Worm (Caenorhabditis elegans) whole organism, L2 larva: ENCODE data around the gene F10G7.10.

Source experiments
- C34F6.9 ChIP-seq: fragments of 150-350 bp; optimal IDR thresholded peaks from 2 replicates; lab custom pipeline; 2014; ENCODE audit warnings: missing biosample characterization, missing genetic modification characterization
- F13H6.1 ChIP-seq: sonication (generic microtip); optimal IDR thresholded peaks from 2 replicates; lab custom pipeline; 2016; ENCODE audit warnings: missing genetic modification characterization, missing compliant biosample characterization
- alr-1 ChIP-seq: fragments of 150-350 bp; optimal IDR thresholded peaks from 2 replicates; lab custom pipeline; 2014; ENCODE audit warnings: missing biosample characterization, missing genetic modification characterization
- ceh-16 ChIP-seq: fragments of 150-350 bp; optimal IDR thresholded peaks from 2 replicates; lab custom pipeline; 2014; ENCODE audit warnings: missing biosample characterization, missing genetic modification characterization
- ceh-82 ChIP-seq: fragments of 150-350 bp; optimal IDR thresholded peaks from 2 replicates; lab custom pipeline; 2014; ENCODE audit warnings: missing biosample characterization, missing genetic modification characterization
- crh-2 ChIP-seq: sonication (generic microtip); optimal IDR thresholded peaks from 2 replicates; lab custom pipeline; 2017; ENCODE audit warnings: missing biosample characterization, missing genetic modification characterization
- egl-27 ChIP-seq: sonication (generic microtip); optimal IDR thresholded peaks from 3 replicates; lab custom pipeline; 2017; ENCODE audit warnings: missing biosample characterization, missing genetic modification reagents, missing genetic modification characterization
- elt-1 ChIP-seq: fragments of 150-350 bp; optimal IDR thresholded peaks from 2 replicates; lab custom pipeline; 2014; ENCODE audit warnings: missing biosample characterization, missing genetic modification characterization
- elt-3 ChIP-seq: sonication (generic microtip); optimal IDR thresholded peaks from 2 replicates; lab custom pipeline; 2017; ENCODE audit warnings: missing biosample characterization, missing genetic modification characterization
- fos-1 ChIP-seq: fragments of 150-350 bp; optimal IDR thresholded peaks from 2 replicates; lab custom pipeline; 2014; ENCODE audit warnings: missing biosample characterization, missing genetic modification characterization
- gmeb-1 ChIP-seq: fragments of 150-350 bp; optimal IDR thresholded peaks from 2 replicates; lab custom pipeline; 2014; ENCODE audit warnings: missing biosample characterization, missing genetic modification characterization
- lin-13 ChIP-seq: fragments of 150-350 bp; optimal IDR thresholded peaks from 2 replicates; lab custom pipeline; 2014; ENCODE audit warnings: missing biosample characterization, missing genetic modification reagents, missing genetic modification characterization
- lin-39 ChIP-seq: fragments of 150-350 bp; optimal IDR thresholded peaks from 2 replicates; lab custom pipeline; 2014; ENCODE audit warnings: missing biosample characterization, missing genetic modification reagents, missing genetic modification characterization
- mbf-1 ChIP-seq: sonication (generic microtip); optimal IDR thresholded peaks from 2 replicates; lab custom pipeline; 2017; ENCODE audit warnings: missing biosample characterization, missing genetic modification characterization
- mdl-1 ChIP-seq, 2 experiments: fragments of 150-350 bp in 1 of 2; sonication (generic microtip) in 1 of 2; optimal IDR thresholded peaks; 2 replicates each; lab custom pipeline; 2017; ENCODE audit warnings: missing biosample characterization in 2 of 2, missing genetic modification characterization in 2 of 2
- nhr-10 ChIP-seq: sonication (generic microtip); optimal IDR thresholded peaks from 2 replicates; lab custom pipeline; 2017; ENCODE audit warnings: missing biosample characterization, missing genetic modification characterization
- nhr-12 ChIP-seq: fragments of 150-350 bp; optimal IDR thresholded peaks from 2 replicates; lab custom pipeline; 2014; ENCODE audit warnings: missing biosample characterization, missing genetic modification characterization
- nhr-129 ChIP-seq: fragments of 150-350 bp; optimal IDR thresholded peaks from 2 replicates; lab custom pipeline; 2014; ENCODE audit warnings: missing biosample characterization, missing genetic modification characterization
- nhr-23 ChIP-seq: fragments of 150-350 bp; optimal IDR thresholded peaks from 2 replicates; lab custom pipeline; 2014; ENCODE audit warnings: missing biosample characterization, missing genetic modification reagents, missing genetic modification characterization
- nhr-6 ChIP-seq: fragments of 150-350 bp; optimal IDR thresholded peaks from 2 replicates; lab custom pipeline; 2014; ENCODE audit warnings: missing biosample characterization, missing genetic modification characterization
- nhr-77 ChIP-seq: fragments of 150-350 bp; optimal IDR thresholded peaks from 2 replicates; lab custom pipeline; 2014; ENCODE audit warnings: missing biosample characterization, missing genetic modification characterization
- skn-1 ChIP-seq: sonication (generic microtip); optimal IDR thresholded peaks from 2 replicates; lab custom pipeline; 2017; ENCODE audit warnings: missing biosample characterization, missing genetic modification characterization
- sma-3 ChIP-seq: sonication (generic microtip); optimal IDR thresholded peaks from 2 replicates; lab custom pipeline; 2016; ENCODE audit warnings: missing genetic modification reagents, missing genetic modification characterization, missing compliant biosample characterization
- sma-9 ChIP-seq, 2 experiments: fragments of 150-350 bp in 1 of 2; sonication (generic microtip) in 1 of 2; optimal IDR thresholded peaks; 2 replicates each; lab custom pipeline; 2014 to 2016; ENCODE audit warnings: missing genetic modification characterization in 2 of 2, mild to moderate bottlenecking in 1 of 2, missing biosample characterization in 1 of 2, missing compliant biosample characterization in 1 of 2, missing genetic modification reagents in 1 of 2, moderate library complexity in 1 of 2
- snpc-4 ChIP-seq: fragments of 150-350 bp; optimal IDR thresholded peaks from 2 replicates; lab custom pipeline; 2014; ENCODE audit warnings: missing biosample characterization, missing genetic modification characterization
- unc-39 ChIP-seq: fragments of 150-350 bp; optimal IDR thresholded peaks from 2 replicates; lab custom pipeline; 2014; ENCODE audit warnings: missing biosample characterization, missing genetic modification characterization
- unc-55 ChIP-seq: fragments of 150-350 bp; sonication (generic microtip); optimal IDR thresholded peaks from 3 replicates; lab custom pipeline; 2014; ENCODE audit warnings: missing biosample characterization, missing genetic modification reagents, missing genetic modification characterization
- unc-62 ChIP-seq: fragments of 150-350 bp; optimal IDR thresholded peaks from 2 replicates; lab custom pipeline; 2014; ENCODE audit warnings: missing biosample characterization, missing genetic modification reagents, missing genetic modification characterization
- zag-1 ChIP-seq: fragments of 150-350 bp; optimal IDR thresholded peaks from 2 replicates; lab custom pipeline; 2014; ENCODE audit warnings: missing biosample characterization, missing genetic modification characterization
- ztf-1 ChIP-seq: fragments of 200-800 bp; sonication (Bioruptor generic); conservative IDR thresholded peaks from 2 replicates; pipeline ENCODE4 v1.3.6; 2022; ENCODE audit warnings: missing genetic modification characterization, missing compliant biosample characterization
- ztf-11 ChIP-seq: sonication (generic microtip); optimal IDR thresholded peaks from 2 replicates; lab custom pipeline; 2017; ENCODE audit warnings: missing biosample characterization, missing genetic modification characterization
- ztf-4 ChIP-seq: fragments of 150-350 bp; optimal IDR thresholded peaks from 2 replicates; lab custom pipeline; 2014; ENCODE audit warnings: missing biosample characterization, missing genetic modification characterization

Gene F10G7.10

ce11 chrII:4672584-4673110 lies 53.4 kb downstream of the F10G7.10 start, which contains the start of the genes clec-140 and hmg-11:
Gene clec-140 (plus strand): TSS chrII:4673060.
Gene hmg-11 (plus strand): TSS chrII:4673085.
- TF ChIP-seq ztf-4 (tag; lab: Kevin White, UChicago) (no peak), sma-3 (peak; percentile 26), elt-3 (tag; lab: Kevin White, UChicago) (no peak), gmeb-1 (tag; lab: Kevin White, UChicago) (no peak), unc-55 (GFP tag; lab: Kevin White, UChicago) (peak; percentile 53), lin-39 (tag; lab: Kevin White, UChicago) (no peak), C34F6.9 (tag; lab: Kevin White, UChicago) (peak; percentile 80), snpc-4 (tag; lab: Kevin White, UChicago) (peak; percentile 11), ceh-16 (no peak), nhr-10 (tag; lab: Kevin White, UChicago) (no peak), nhr-6 (tag; lab: Kevin White, UChicago) (no peak), fos-1 (tag; lab: Kevin White, UChicago) (peak; percentile 94), elt-1 (tag; lab: Kevin White, UChicago) (no peak), zag-1 (tag; lab: Kevin White, UChicago) (peak; percentile 42), nhr-77 (tag; lab: Kevin White, UChicago) (no peak), F13H6.1 (tag; lab: Kevin White, UChicago) (no peak), sma-9 (GFP tag; optimal IDR thresholded peaks at IDR 0.05; lab: Kevin White, UChicago) (no peak), sma-9 (tag; optimal IDR thresholded peaks at IDR 0.05; lab: Kevin White, UChicago) (no peak), lin-13 (GFP tag; lab: Kevin White, UChicago) (no peak), mdl-1 (tag; optimal IDR thresholded peaks at IDR 0.05; lab: Kevin White, UChicago) (peak; percentile 50 to 60), skn-1 (no peak), egl-27 (tag; lab: Kevin White, UChicago) (peak; percentile 26), nhr-129 (tag; lab: Kevin White, UChicago) (peak; percentile 68), crh-2 (tag; lab: Kevin White, UChicago) (no peak)

DNA sequence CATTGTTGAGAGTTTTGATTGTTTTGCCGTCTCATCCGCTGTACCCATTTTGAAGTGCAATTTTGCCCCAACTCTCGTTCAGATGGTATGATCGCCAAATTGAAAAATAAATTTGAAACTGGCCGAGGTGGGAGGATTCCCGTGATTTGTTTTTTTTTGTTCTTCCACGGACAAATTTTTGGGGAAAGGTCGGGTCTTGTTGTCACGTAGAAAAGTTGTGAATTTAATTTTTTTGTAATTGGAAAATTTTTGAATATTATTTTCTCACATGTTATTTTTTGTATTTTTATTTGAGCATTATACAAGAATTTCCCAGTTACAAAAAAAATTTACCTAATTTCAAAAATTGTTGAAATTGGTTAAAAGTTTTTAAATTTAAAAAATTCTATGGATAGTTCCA lies 54.4 kb downstream of the F10G7.10 start, which contains the start of gene T05A7.6:
Gene T05A7.6 (minus strand): TSS at position 101 of the 400 bp plus-strand sequence.
- TF ChIP-seq nhr-129 (tag; lab: Kevin White, UChicago), result no peak
- TF ChIP-seq ztf-11 (tag; lab: Kevin White, UChicago), result no peak

DNA sequence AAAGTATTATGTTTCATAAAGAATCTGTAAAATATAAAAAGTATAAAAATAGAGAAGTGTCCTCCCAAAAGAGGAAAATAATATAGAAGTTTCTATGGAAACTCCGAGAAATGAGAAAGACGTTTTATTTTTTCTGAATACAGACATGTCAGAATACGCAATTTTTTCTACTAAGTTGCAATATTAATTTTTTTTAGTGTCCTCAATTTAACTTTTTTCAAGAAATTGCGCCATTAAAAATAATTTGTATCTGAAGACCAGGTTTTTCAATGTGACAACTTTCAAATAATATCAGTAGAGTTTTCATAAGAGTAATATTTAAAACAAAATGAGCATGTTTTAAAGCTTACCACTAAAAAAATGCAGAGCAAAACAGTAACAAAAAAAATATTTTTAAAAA lies 58.5 kb downstream of the F10G7.10 start, which contains the start of gene fut-5:
Gene fut-5 (minus strand): TSS at position 101 of the 400 bp plus-strand sequence.
- TF ChIP-seq ztf-11 (tag; lab: Kevin White, UChicago) (no peak), unc-55 (GFP tag; lab: Kevin White, UChicago) (no peak), alr-1 (tag; lab: Kevin White, UChicago) (no peak), ceh-16 (no peak), egl-27 (tag; lab: Kevin White, UChicago) (no peak), elt-3 (tag; lab: Kevin White, UChicago) (no peak), nhr-10 (tag; lab: Kevin White, UChicago) (no peak), unc-39 (tag; lab: Kevin White, UChicago) (no peak), mbf-1 (tag; lab: Kevin White, UChicago) (no peak), zag-1 (tag; lab: Kevin White, UChicago) (no peak), ceh-82 (no peak), nhr-12 (tag; lab: Kevin White, UChicago) (no peak), elt-1 (tag; lab: Kevin White, UChicago) (no peak), ztf-1 (GFP tag; lab: Robert Waterston, UW) (no peak), nhr-23 (no peak), unc-62 (no peak)

DNA sequence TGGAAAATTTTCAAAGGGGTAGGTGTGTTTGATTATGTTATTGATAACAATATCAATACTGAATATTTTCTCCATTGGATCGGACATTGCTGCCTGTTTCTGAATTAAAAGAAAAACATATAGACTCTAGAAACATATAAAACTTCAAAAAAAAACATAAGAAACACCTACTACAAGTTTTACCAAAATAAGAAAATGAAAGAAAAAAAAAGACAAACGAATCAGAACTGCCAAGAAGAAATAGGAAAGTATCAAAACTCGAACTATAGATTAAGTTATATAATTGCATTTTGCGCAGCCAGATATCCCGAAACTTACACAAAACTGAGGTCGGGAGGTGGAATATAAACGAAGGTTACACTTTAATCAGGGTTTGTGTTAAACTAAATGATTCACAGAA lies 60.7 kb downstream of the F10G7.10 start, which contains the start of gene T05A7.11:
Gene T05A7.11 (minus strand): TSS at position 101 of the 400 bp plus-strand sequence.
- TF ChIP-seq C34F6.9 (tag; lab: Kevin White, UChicago), result no peak
- TF ChIP-seq nhr-10 (tag; lab: Kevin White, UChicago), result no peak
- no peak for TF ChIP-seq elt-3 (tag; lab: Kevin White, UChicago)
- TF ChIP-seq, all 48 proteins: peak for 0
